Worm (Caenorhabditis elegans): ENCODE data around the gene tag-329.

The tag-329 gene

ce11 chrV:9571673-9572072, 37.0 kb downstream of the tag-329 start:
- TF ChIP-seq cnd-1 (tag; optimal IDR thresholded peaks at IDR 0.05) (no peak), sem-2 (GFP tag; optimal IDR thresholded peaks at IDR 0.05) (no peak), ceh-43 (GFP tag; optimal IDR thresholded peaks at IDR 0.05) (no peak), nhr-76 (tag; optimal IDR thresholded peaks at IDR 0.05) (no peak), ztf-11 (tag; optimal IDR thresholded peaks at IDR 0.05) (no peak), elt-1 (tag; optimal IDR thresholded peaks at IDR 0.05; ENCODE audit: borderline replicate concordance, insufficient read depth) (no peak)

ce11 chrV:9576991-9577390, 42.3 kb downstream of the tag-329 start, which contains the start of gene F25B3.2:
Gene F25B3.2 (plus strand): TSS chrV:9577291.
- TF ChIP-seq ces-1 (GFP tag; optimal IDR thresholded peaks at IDR 0.05) (no peak), mab-5 (tag; optimal IDR thresholded peaks at IDR 0.05) (no peak), nhr-12 (tag; optimal IDR thresholded peaks at IDR 0.05) (no peak), lin-13 (tag; optimal IDR thresholded peaks at IDR 0.05) (no peak), ceh-39 (tag; optimal IDR thresholded peaks at IDR 0.05) (no peak), sptf-1 (tag; optimal IDR thresholded peaks at IDR 0.05) (no peak), mep-1 (tag; optimal IDR thresholded peaks at IDR 0.05) (no peak), unc-39 (tag; optimal IDR thresholded peaks at IDR 0.05) (no peak), pha-4 (tag; optimal IDR thresholded peaks at IDR 0.05) (no peak), unc-120 (tag; optimal IDR thresholded peaks at IDR 0.05; ENCODE audit: poor library complexity, severe bottlenecking) (no peak), blmp-1 (tag; optimal IDR thresholded peaks at IDR 0.05) (no peak), ztf-11 (tag; optimal IDR thresholded peaks at IDR 0.05) (no peak), nhr-28 (tag; optimal IDR thresholded peaks at IDR 0.05) (no peak), sem-2 (GFP tag; optimal IDR thresholded peaks at IDR 0.05) (no peak), tbx-8 (GFP tag; optimal IDR thresholded peaks at IDR 0.05) (no peak), M03D4.4 (tag; optimal IDR thresholded peaks at IDR 0.05) (no peak), nhr-76 (tag; optimal IDR thresholded peaks at IDR 0.05) (no peak), elt-1 (tag; optimal IDR thresholded peaks at IDR 0.05; ENCODE audit: borderline replicate concordance, insufficient read depth) (no peak), ham-2 (GFP tag; optimal IDR thresholded peaks at IDR 0.05) (no peak), nhr-237 (tag; optimal IDR thresholded peaks at IDR 0.05) (no peak)

- TF ChIP-seq unc-120 (tag; optimal IDR thresholded peaks at IDR 0.05; ENCODE audit: poor library complexity, severe bottlenecking) = no peak
- TF ChIP-seq ztf-11 (tag; optimal IDR thresholded peaks at IDR 0.05) = peak; percentile 57
- no peak for TF ChIP-seq ceh-39 (tag; optimal IDR thresholded peaks at IDR 0.05)
- peak; percentile 25 for TF ChIP-seq blmp-1 (tag; optimal IDR thresholded peaks at IDR 0.05)
- peak; percentile 65 for TF ChIP-seq hlh-1 (tag; optimal IDR thresholded peaks at IDR 0.05)
- TF ChIP-seq elt-3 (tag; optimal IDR thresholded peaks at IDR 0.05) = no peak
- no peak for TF ChIP-seq tbx-8 (GFP tag; optimal IDR thresholded peaks at IDR 0.05)
- TF ChIP-seq ceh-43 (GFP tag; optimal IDR thresholded peaks at IDR 0.05) = peak; percentile 72
- no peak for TF ChIP-seq nhr-2 (tag; optimal IDR thresholded peaks at IDR 0.05)
- TF ChIP-seq elt-1 (tag; optimal IDR thresholded peaks at IDR 0.05; ENCODE audit: borderline replicate concordance, insufficient read depth) = no peak
- TF ChIP-seq mls-2 (tag; optimal IDR thresholded peaks at IDR 0.05) = peak; percentile 54
- peak; percentile 85 for TF ChIP-seq sptf-1 (tag; optimal IDR thresholded peaks at IDR 0.05)
- no peak for TF ChIP-seq sem-2 (GFP tag; optimal IDR thresholded peaks at IDR 0.05)
- TF ChIP-seq bed-3 (GFP tag; optimal IDR thresholded peaks at IDR 0.05) = peak; percentile 8
- TF ChIP-seq ham-2 (GFP tag; optimal IDR thresholded peaks at IDR 0.05) = peak; percentile 54
- TF ChIP-seq unc-62 (GFP tag; optimal IDR thresholded peaks at IDR 0.05) = no peak
- TF ChIP-seq cnd-1 (tag; optimal IDR thresholded peaks at IDR 0.05) = peak; percentile 61
- no peak for TF ChIP-seq unc-39 (tag; optimal IDR thresholded peaks at IDR 0.05)
- TF ChIP-seq pha-4 (tag; optimal IDR thresholded peaks at IDR 0.05) = peak; percentile 24
- TF ChIP-seq snpc-4 (tag; optimal IDR thresholded peaks at IDR 0.05) = no peak
- no peak for TF ChIP-seq zip-8 (tag; optimal IDR thresholded peaks at IDR 0.05)
- no peak for TF ChIP-seq flh-1 (GFP tag; optimal IDR thresholded peaks at IDR 0.05)
- peak; percentile 39 for TF ChIP-seq ces-1 (GFP tag; optimal IDR thresholded peaks at IDR 0.05)
- peak; percentile 65 for TF ChIP-seq mep-1 (tag; optimal IDR thresholded peaks at IDR 0.05)
- TF ChIP-seq lin-13 (tag; optimal IDR thresholded peaks at IDR 0.05) = peak; percentile 39
- TF ChIP-seq nhr-76 (tag; optimal IDR thresholded peaks at IDR 0.05) = peak; percentile 69
- TF ChIP-seq M03D4.4 (tag; optimal IDR thresholded peaks at IDR 0.05) = peak; percentile 69
- peak; percentile 58 for TF ChIP-seq ceh-83 (GFP tag; optimal IDR thresholded peaks at IDR 0.05)
- TF ChIP-seq lsy-2 (tag; optimal IDR thresholded peaks at IDR 0.05) = peak; percentile 26
- no peak for TF ChIP-seq mab-5 (tag; optimal IDR thresholded peaks at IDR 0.05)
- TF ChIP-seq nhr-12 (tag; optimal IDR thresholded peaks at IDR 0.05) = no peak
- peak; percentile 6 for TF ChIP-seq nhr-237 (tag; optimal IDR thresholded peaks at IDR 0.05)
- TF ChIP-seq lin-32 (GFP tag; optimal IDR thresholded peaks at IDR 0.05) = peak; percentile 10
- peak; percentile 58 for TF ChIP-seq drap-1 (GFP tag; optimal IDR thresholded peaks at IDR 0.05)
- no peak for TF ChIP-seq nhr-28 (tag; optimal IDR thresholded peaks at IDR 0.05)
These were observed 48.0 kb downstream of the tag-329 start, which contains the start of gene rtfo-1 for ce11 chrV:9582594-9583322. Gene rtfo-1 (minus strand): TSS chrV:9582644.

Data from whole organism, mixed stage, embryonic.